Worm (Caenorhabditis elegans): ENCODE results near the gene nhr-71.
A peak's percentile ranks its signal among the peaks of the same experiment; 100 is the strongest.

The nhr-71 gene

DNA sequence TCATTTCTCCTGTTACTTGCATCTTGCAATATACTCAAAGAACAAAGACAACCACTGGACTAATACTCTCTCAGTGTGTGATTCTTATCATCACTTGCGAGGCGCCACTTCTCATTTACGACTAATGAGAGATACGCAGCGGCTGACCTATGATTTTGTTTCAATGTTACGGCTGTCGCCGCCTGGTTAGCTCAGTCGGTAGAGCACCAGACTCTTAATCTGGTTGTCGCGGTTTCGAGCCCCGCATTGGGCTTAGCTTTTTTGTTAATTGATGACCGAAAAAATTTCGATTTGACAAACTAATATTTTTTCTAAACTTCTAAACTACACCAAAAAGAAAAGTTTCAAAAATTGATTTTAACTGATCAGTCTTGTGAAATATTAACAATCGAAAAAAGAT, 30.8 kb upstream of the nhr-71 start (continued):
- TF ChIP-seq nhr-111 (GFP tag; optimal IDR thresholded peaks at IDR 0.05) (no peak), arid-1 (GFP tag; conservative IDR thresholded peaks at IDR 0.05) (no peak), daf-12 (tag; optimal IDR thresholded peaks at IDR 0.05) (no peak), ztf-7 (tag; optimal IDR thresholded peaks at IDR 0.05) (peak; percentile 38), lin-39 (tag; optimal IDR thresholded peaks at IDR 0.05) (no peak), rbr-2 (tag; optimal IDR thresholded peaks at IDR 0.05) (no peak), unc-39 (tag; optimal IDR thresholded peaks at IDR 0.05) (no peak), hlh-11 (tag; optimal IDR thresholded peaks at IDR 0.05) (peak; percentile 46), php-3 (GFP tag; IDR thresholded peaks at IDR 0.05) (no peak), pqm-1 (tag; optimal IDR thresholded peaks at IDR 0.05) (no peak), mes-2 (tag; optimal IDR thresholded peaks at IDR 0.05; ENCODE audit: poor library complexity, severe bottlenecking) (no peak), nhr-10 (tag; optimal IDR thresholded peaks at IDR 0.05) (no peak), duxl-1 (tag; optimal IDR thresholded peaks at IDR 0.05; ENCODE audit: poor library complexity) (peak; percentile 3), spr-1 (tag; optimal IDR thresholded peaks at IDR 0.05) (no peak)

DNA sequence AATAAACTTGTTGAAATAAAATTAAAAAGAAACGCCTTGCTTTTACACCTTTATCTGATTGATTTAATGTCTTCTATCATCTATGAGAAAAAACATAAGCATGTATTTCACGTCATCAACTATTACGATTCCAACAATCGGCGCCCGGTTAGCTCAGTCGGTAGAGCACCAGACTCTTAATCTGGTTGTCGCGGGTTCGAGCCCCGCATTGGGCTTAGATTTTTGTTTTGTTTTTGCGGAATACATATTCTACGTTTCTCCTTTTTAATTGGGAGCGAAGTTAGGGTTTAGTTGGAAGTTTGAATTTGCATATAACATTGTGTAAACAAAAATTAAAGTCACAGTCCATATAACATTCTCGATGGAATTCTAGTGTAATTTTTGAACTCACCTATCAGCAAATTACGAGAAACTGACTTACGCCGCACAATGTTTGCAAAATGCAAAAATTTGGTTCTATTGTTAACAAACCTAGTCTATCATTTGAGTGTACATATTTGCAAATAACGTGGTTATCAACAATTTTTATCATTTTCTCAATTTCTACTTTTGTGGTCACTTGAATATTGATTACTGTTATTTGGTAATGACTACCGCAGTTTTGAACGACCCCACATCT, 30.0 kb upstream of the nhr-71 start, which contains the start of gene shc-3:
TSS of gene shc-3 (plus strand) at position 484 of the 619 bp plus-strand sequence.
- no peak for TF ChIP-seq egl-27 (tag; optimal IDR thresholded peaks at IDR 0.05)
- TF ChIP-seq zip-11 (GFP tag; IDR thresholded peaks at IDR 0.05), result 0 out of 2 replicates have a peak, but pooled peaks have one; percentile 31
- no peak; the same call in 1 of the 2 replicates for TF ChIP-seq lim-7 (GFP tag; IDR thresholded peaks at IDR 0.05)
- TF ChIP-seq php-3 (GFP tag; IDR thresholded peaks at IDR 0.05), result no peak
- TF ChIP-seq ctbp-1 (GFP tag; IDR thresholded peaks at IDR 0.05), result 0 out of 2 replicates have a peak, but pooled peaks have one; percentile 8
- no peak for TF ChIP-seq F26F4.8 (GFP tag; conservative IDR thresholded peaks at IDR 0.05)
- TF ChIP-seq vab-7 (GFP tag; IDR thresholded peaks at IDR 0.05), result no peak; the same call in 1 of the 2 replicates
- TF ChIP-seq unc-62 (GFP tag; optimal IDR thresholded peaks at IDR 0.05 in 1 of 2), result peak in 1 of 2 experiments; percentile 93
- TF ChIP-seq unc-62 (tag; optimal IDR thresholded peaks at IDR 0.05), result no peak
- TF ChIP-seq lin-39 (tag; optimal IDR thresholded peaks at IDR 0.05), result no peak
- TF ChIP-seq hlh-30 (tag; optimal IDR thresholded peaks at IDR 0.05; ENCODE audit: insufficient read depth), result no peak
- TF ChIP-seq skn-1 (tag; optimal IDR thresholded peaks at IDR 0.05), result no peak
- no peak for TF ChIP-seq zfp-2 (tag; optimal IDR thresholded peaks at IDR 0.05)
- no peak for TF ChIP-seq daf-16 (GFP tag; optimal IDR thresholded peaks at IDR 0.05)
- peak; percentile 65 for TF ChIP-seq daf-16 (tag; optimal IDR thresholded peaks at IDR 0.05)
- no peak for TF ChIP-seq lin-29 (GFP tag; IDR thresholded peaks at IDR 0.05)
- no peak for TF ChIP-seq zip-2 (tag; optimal IDR thresholded peaks at IDR 0.05)
- peak; percentile 56 for TF ChIP-seq lin-38 (GFP tag; IDR thresholded peaks at IDR 0.05)
- peak; percentile 56; the same call in 1 of the 2 replicates for TF ChIP-seq tra-1 (GFP tag; IDR thresholded peaks at IDR 0.05)
- TF ChIP-seq ZK546.5 (tag; optimal IDR thresholded peaks at IDR 0.05), result no peak
- TF ChIP-seq hmg-1.1 (GFP tag; IDR thresholded peaks at IDR 0.05), result no peak
- no peak for TF ChIP-seq nhr-48 (tag; optimal IDR thresholded peaks at IDR 0.05)
- TF ChIP-seq ceh-28 (tag; optimal IDR thresholded peaks at IDR 0.05), result no peak
- 0 out of 2 replicates have a peak, but pooled peaks have one; percentile 43 for TF ChIP-seq D1046.2 (GFP tag; IDR thresholded peaks at IDR 0.05)
- 0 out of 2 replicates have a peak, but pooled peaks have one; percentile 57 for TF ChIP-seq pha-4 (GFP tag; IDR thresholded peaks at IDR 0.05)
- TF ChIP-seq pha-4 (tag; optimal IDR thresholded peaks at IDR 0.05), result no peak
- TF ChIP-seq madf-9 (GFP tag; conservative IDR thresholded peaks at IDR 0.05), result no peak
- TF ChIP-seq madf-5 (GFP tag; IDR thresholded peaks at IDR 0.05), result peak in 1 of 2 experiments; percentile 33; a peak in 1 of 4 replicates
- TF ChIP-seq ceh-82 (tag; optimal IDR thresholded peaks at IDR 0.05), result no peak
- TF ChIP-seq daf-8 (GFP tag; IDR thresholded peaks at IDR 0.05), result no peak
- TF ChIP-seq pqm-1 (tag; optimal IDR thresholded peaks at IDR 0.05), result no peak
- no peak for TF ChIP-seq tag-97 (GFP tag; IDR thresholded peaks at IDR 0.05)
- TF ChIP-seq ztf-7 (tag; optimal IDR thresholded peaks at IDR 0.05), result no peak
- 0 out of 2 replicates have a peak, but pooled peaks have one; percentile 23 for TF ChIP-seq ceh-44 (GFP tag; IDR thresholded peaks at IDR 0.05)
- peak; percentile 71 for TF ChIP-seq snpc-1.2 (GFP tag; IDR thresholded peaks at IDR 0.05)
- TF ChIP-seq Y5F2A.4 (GFP tag; optimal IDR thresholded peaks at IDR 0.05), result no peak
- TF ChIP-seq mxl-2 (GFP tag; conservative IDR thresholded peaks at IDR 0.05), result no peak
- no peak for TF ChIP-seq nhr-6 (tag; optimal IDR thresholded peaks at IDR 0.05)
- TF ChIP-seq rbr-2 (tag; optimal IDR thresholded peaks at IDR 0.05), result no peak
- TF ChIP-seq mep-1 (tag; optimal IDR thresholded peaks at IDR 0.05), result no peak

Measured in whole organism, L4 larva.